Worm (Caenorhabditis elegans) whole organism, L1 larva: ENCODE measurements around the gene atg-18.

Source experiments
- C04F5.9 ChIP-seq: sonication (generic microtip); optimal IDR thresholded peaks from 2 replicates; lab custom pipeline; 2016; ENCODE audit warnings: missing genetic modification characterization, missing compliant biosample characterization
- C34B4.2 ChIP-seq: sonication (generic microtip); optimal IDR thresholded peaks from 2 replicates; lab custom pipeline; 2017; ENCODE audit warnings: mild to moderate bottlenecking, missing genetic modification characterization, missing compliant biosample characterization
- alr-1 ChIP-seq: fragments of 200-800 bp; sonication (Bioruptor generic); optimal IDR thresholded peaks from 2 replicates; lab custom pipeline; 2018; ENCODE audit warnings: borderline replicate concordance, mild to moderate bottlenecking, missing genetic modification characterization, missing compliant biosample characterization
- aly-2 ChIP-seq: fragments of 150-350 bp; optimal IDR thresholded peaks from 2 replicates; lab custom pipeline; 2014; ENCODE audit warnings: missing biosample characterization, missing genetic modification characterization
- ama-1 ChIP-seq: fragments of 150-350 bp; optimal IDR thresholded peaks from 2 replicates; lab custom pipeline; 2014
- blmp-1 ChIP-seq: fragments of 150-350 bp; optimal IDR thresholded peaks from 2 replicates; lab custom pipeline; 2014; ENCODE audit warnings: missing biosample characterization, missing genetic modification characterization
- ceh-82 ChIP-seq, 3 experiments: fragments of 150-350 bp in 1 of 3; sonication (generic microtip) in 2 of 3; optimal IDR thresholded peaks; 2 replicates each; lab custom pipeline; 2014 to 2017; ENCODE audit warnings: missing biosample characterization in 3 of 3, missing genetic modification characterization in 3 of 3
- ceh-88 ChIP-seq: fragments of 200-800 bp; sonication (Bioruptor generic); IDR thresholded peaks from 2 replicates; pipeline ENCODE4 v1.3.6; 2022; ENCODE audit warnings: missing genetic modification characterization, missing compliant biosample characterization
- efl-1 ChIP-seq, 4 experiments: fragments of 150-350 bp; optimal IDR thresholded peaks in 3 of 4; peaks in 1 of 4; 1 replicate in 1 of 4; 2 replicates in 3 of 4; lab custom pipeline; 2014; ENCODE audit warnings: missing biosample characterization in 2 of 4, missing genetic modification characterization in 2 of 4, missing genetic modification reagents in 2 of 4
- egl-13 ChIP-seq: sonication (generic microtip); optimal IDR thresholded peaks from 2 replicates; lab custom pipeline; 2016; ENCODE audit warnings: missing genotype, missing genetic modification reagents, missing genetic modification characterization, missing compliant biosample characterization
- elt-2 ChIP-seq: sonication (generic microtip); optimal IDR thresholded peaks from 2 replicates; lab custom pipeline; 2016; ENCODE audit warnings: missing genetic modification characterization, mild to moderate bottlenecking, inconsistent platforms, missing compliant biosample characterization, missing genetic modification reagents
- elt-3 ChIP-seq, 6 experiments: fragments of 150-350 bp in 1 of 6; sonication (generic microtip); optimal IDR thresholded peaks; 2 replicates each; lab custom pipeline; 2017 to 2018; ENCODE audit warnings: missing biosample characterization in 6 of 6, missing genetic modification characterization in 6 of 6, inconsistent platforms in 1 of 6
- fkh-10 ChIP-seq: sonication (generic microtip); optimal IDR thresholded peaks from 2 replicates; lab custom pipeline; 2017; ENCODE audit warnings: missing biosample characterization, missing genetic modification reagents, missing genetic modification characterization
- fkh-4 ChIP-seq: sonication (generic microtip); optimal IDR thresholded peaks from 2 replicates; lab custom pipeline; 2016; ENCODE audit warnings: missing compliant biosample characterization, missing genetic modification characterization, borderline replicate concordance
- fos-1 ChIP-seq: fragments of 150-350 bp; optimal IDR thresholded peaks from 2 replicates; lab custom pipeline; 2014; ENCODE audit warnings: missing biosample characterization, missing genetic modification characterization
- grh-1 ChIP-seq: fragments of 200-800 bp; sonication (Bioruptor generic); IDR thresholded peaks from 2 replicates; pipeline ENCODE4 v1.3.6; 2022; ENCODE audit warnings: missing genetic modification reagents, missing genetic modification characterization, missing compliant biosample characterization
- hlh-17 ChIP-seq: fragments of 200-800 bp; sonication (Bioruptor generic); optimal IDR thresholded peaks from 2 replicates; lab custom pipeline; 2018; ENCODE audit warnings: missing genetic modification characterization, mild to moderate bottlenecking, missing compliant biosample characterization, moderate library complexity, borderline replicate concordance
- isw-1 ChIP-seq: fragments of 200-800 bp; sonication (Bioruptor generic); IDR thresholded peaks from 2 replicates; pipeline ENCODE4 v1.3.6; 2022; ENCODE audit warnings: missing genetic modification characterization, missing compliant biosample characterization
- lin-13 ChIP-seq: fragments of 150-350 bp; optimal IDR thresholded peaks from 2 replicates; lab custom pipeline; 2014; ENCODE audit warnings: missing biosample characterization, missing genetic modification reagents, missing genetic modification characterization
- lin-14 ChIP-seq: fragments of 200-800 bp; sonication (Bioruptor generic); optimal IDR thresholded peaks from 2 replicates; lab custom pipeline; 2018; ENCODE audit warnings: mild to moderate bottlenecking, missing genetic modification characterization, moderate library complexity, missing compliant biosample characterization
- lin-35 ChIP-seq, 2 experiments: fragments of 150-350 bp; optimal IDR thresholded peaks; 2 replicates each; lab custom pipeline; 2014; ENCODE audit warnings: missing biosample characterization in 2 of 2, missing genetic modification characterization in 2 of 2, missing genetic modification reagents in 2 of 2
- mep-1 ChIP-seq: fragments of 150-350 bp; optimal IDR thresholded peaks from 2 replicates; lab custom pipeline; 2014; ENCODE audit warnings: missing biosample characterization, missing genetic modification characterization
- nhr-19 ChIP-seq: fragments of 200-800 bp; sonication (Bioruptor generic); conservative IDR thresholded peaks from 2 replicates; pipeline ENCODE4 v1.3.6; 2022; ENCODE audit warnings: missing genetic modification characterization, missing compliant biosample characterization
- nhr-20 ChIP-seq: sonication (generic microtip); optimal IDR thresholded peaks from 2 replicates; lab custom pipeline; 2016; ENCODE audit warnings: mild to moderate bottlenecking, missing genetic modification characterization, missing compliant biosample characterization
- nhr-47 ChIP-seq: sonication (generic microtip); optimal IDR thresholded peaks from 2 replicates; lab custom pipeline; 2016; ENCODE audit warnings: mild to moderate bottlenecking, missing genetic modification characterization, moderate library complexity, missing compliant biosample characterization
- nhr-71 ChIP-seq: sonication (generic microtip); optimal IDR thresholded peaks from 2 replicates; lab custom pipeline; 2016; ENCODE audit warnings: mild to moderate bottlenecking, missing genetic modification characterization, moderate library complexity, missing compliant biosample characterization
- nhr-77 ChIP-seq: fragments of 150-350 bp; optimal IDR thresholded peaks from 2 replicates; lab custom pipeline; 2014; ENCODE audit warnings: missing biosample characterization, missing genetic modification characterization
- nhr-85 ChIP-seq: sonication (generic microtip); peaks from one replicate; lab custom pipeline; 2016; ENCODE audit warnings: missing genetic modification characterization, inconsistent platforms, missing compliant biosample characterization
- nhr-90 ChIP-seq: sonication (generic microtip); optimal IDR thresholded peaks from 2 replicates; lab custom pipeline; 2016; ENCODE audit warnings: mild to moderate bottlenecking, missing genetic modification characterization, missing compliant biosample characterization; ENCODE audit not compliant: poor library complexity
- pag-3 ChIP-seq: sonication (generic microtip); optimal IDR thresholded peaks from 2 replicates; lab custom pipeline; 2017; ENCODE audit warnings: missing genetic modification characterization, mild to moderate bottlenecking, missing compliant biosample characterization, antibody characterized with exemption, borderline replicate concordance; ENCODE audit not compliant: insufficient read depth
- pax-3 ChIP-seq: fragments of 200-800 bp; sonication (Bioruptor generic); optimal IDR thresholded peaks from 2 replicates; lab custom pipeline; 2018; ENCODE audit warnings: mild to moderate bottlenecking, missing genetic modification characterization, moderate library complexity, missing compliant biosample characterization
- rnt-1 ChIP-seq: sonication (generic microtip); optimal IDR thresholded peaks from 2 replicates; lab custom pipeline; 2016; ENCODE audit warnings: mild to moderate bottlenecking, missing genetic modification characterization, moderate library complexity, missing compliant biosample characterization
- snu-23 ChIP-seq: sonication (generic microtip); optimal IDR thresholded peaks from 2 replicates; lab custom pipeline; 2016; ENCODE audit warnings: missing genetic modification characterization, missing compliant biosample characterization
- sptf-1 ChIP-seq: fragments of 150-350 bp; optimal IDR thresholded peaks from 2 replicates; lab custom pipeline; 2014; ENCODE audit warnings: missing biosample characterization, missing genetic modification characterization
- tlp-1 ChIP-seq: fragments of 150-350 bp; optimal IDR thresholded peaks from 2 replicates; lab custom pipeline; 2014; ENCODE audit warnings: missing biosample characterization, missing genetic modification characterization
- unc-130 ChIP-seq: fragments of 150-350 bp; optimal IDR thresholded peaks from 2 replicates; lab custom pipeline; 2017; ENCODE audit warnings: missing biosample characterization, missing genetic modification characterization, inconsistent platforms
- unc-62 ChIP-seq: fragments of 150-350 bp; optimal IDR thresholded peaks from 2 replicates; lab custom pipeline; 2014; ENCODE audit warnings: missing biosample characterization, missing genetic modification reagents, missing genetic modification characterization
- unc-86 ChIP-seq: sonication (generic microtip); optimal IDR thresholded peaks from 2 replicates; lab custom pipeline; 2016; ENCODE audit warnings: missing genetic modification characterization, missing compliant biosample characterization
- xbp-1 ChIP-seq: sonication (generic microtip); optimal IDR thresholded peaks from 2 replicates; lab custom pipeline; 2016; ENCODE audit warnings: missing genetic modification characterization, missing compliant biosample characterization
- ztf-11 ChIP-seq, 2 experiments: sonication (generic microtip); optimal IDR thresholded peaks; 2 replicates each; lab custom pipeline; 2016 to 2017; ENCODE audit warnings: missing genetic modification characterization in 2 of 2, missing biosample characterization in 1 of 2, missing compliant biosample characterization in 1 of 2

The atg-18 gene

DNA sequence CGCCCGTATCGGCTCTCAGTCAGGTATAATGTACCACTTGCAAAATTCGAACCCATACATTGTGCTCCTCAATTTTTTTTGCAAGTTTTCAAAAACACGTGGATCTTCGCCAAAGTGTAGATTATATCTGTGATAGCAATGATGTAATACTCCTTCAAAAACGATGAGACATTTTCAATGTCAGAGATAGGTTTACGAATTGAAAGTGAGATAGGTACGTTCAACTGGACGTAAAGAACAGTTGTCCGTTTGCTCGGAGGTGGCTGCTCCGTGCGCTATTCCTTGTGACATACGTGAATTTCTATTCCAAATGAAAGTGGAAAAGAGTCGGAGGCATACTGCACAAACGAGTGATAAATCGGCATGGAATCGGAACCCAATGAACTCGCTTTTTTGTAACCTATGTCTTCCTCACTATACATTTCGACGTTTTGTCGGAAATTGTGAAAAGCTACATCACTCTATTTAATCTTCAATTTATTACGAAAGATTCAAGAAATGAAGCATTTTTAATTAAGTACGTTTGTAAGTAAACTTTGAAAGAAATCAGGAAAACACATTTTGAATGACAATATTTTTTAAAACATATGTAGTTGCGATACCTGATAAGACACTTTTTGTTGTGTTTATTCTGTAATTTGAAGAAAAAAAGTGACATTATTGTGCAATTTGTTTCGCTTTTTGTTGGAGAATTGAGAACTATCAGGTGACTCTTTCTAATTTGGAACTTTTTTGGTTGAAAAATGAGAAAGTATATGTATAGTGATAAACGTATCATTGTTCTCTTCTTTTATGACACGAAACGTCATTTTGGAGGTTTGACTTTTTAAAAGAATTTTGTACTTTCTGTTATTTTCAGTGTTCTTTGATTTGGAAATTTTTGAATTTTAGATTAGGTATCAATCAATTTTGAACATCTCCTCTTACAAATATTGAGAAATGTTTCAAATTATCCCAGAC is 23.6 kb upstream of the atg-18 start:
- no peak for TF ChIP-seq nhr-47 (tag; lab: Kevin White, UChicago)
- TF ChIP-seq fkh-10 (GFP tag; lab: Kevin White, UChicago), result no peak
- TF ChIP-seq unc-86 (tag; lab: Kevin White, UChicago), result no peak
- TF ChIP-seq aly-2 (tag; lab: Kevin White, UChicago), result no peak
- peak in 1 of 2 experiments; percentile 48 for TF ChIP-seq lin-35 (GFP tag; optimal IDR thresholded peaks at IDR 0.05; lab: Kevin White, UChicago)
- TF ChIP-seq lin-14, result peak; percentile 70
- no peak for TF ChIP-seq elt-3 (tag; optimal IDR thresholded peaks at IDR 0.05; lab: Kevin White, UChicago)
- TF ChIP-seq ceh-82 (tag; optimal IDR thresholded peaks at IDR 0.05; lab: Kevin White, UChicago), result no peak
- TF ChIP-seq elt-2 (tag; lab: Kevin White, UChicago), result peak; percentile 41
- TF ChIP-seq ama-1 (lab: Kevin White, UChicago), result no peak
- TF ChIP-seq rnt-1 (tag; lab: Kevin White, UChicago), result peak; percentile 31
- no peak for TF ChIP-seq egl-13 (tag; lab: Kevin White, UChicago)
- TF ChIP-seq ztf-11 (tag; optimal IDR thresholded peaks at IDR 0.05; lab: Kevin White, UChicago), result no peak
- no peak for TF ChIP-seq unc-130 (tag; lab: Kevin White, UChicago)
- TF ChIP-seq, all 84 proteins: peak for 4

- TF ChIP-seq isw-1 (GFP tag; lab: Robert Waterston, UW) (no peak), grh-1 (GFP tag; lab: Robert Waterston, UW) (no peak), nhr-20 (tag; lab: Kevin White, UChicago) (peak; percentile 23), sptf-1 (tag; lab: Kevin White, UChicago) (no peak), elt-3 (tag; optimal IDR thresholded peaks at IDR 0.05; lab: Kevin White, UChicago) (peak in 4 of 6 experiments; percentile 8 to 88 (median 58)), nhr-19 (GFP tag; lab: Robert Waterston, UW) (peak; percentile 20; the same call in 1 of the 2 replicates), tlp-1 (tag; lab: Kevin White, UChicago) (peak; percentile 10), rnt-1 (tag; lab: Kevin White, UChicago) (peak; percentile 47), elt-2 (tag; lab: Kevin White, UChicago) (peak; percentile 18), lin-13 (GFP tag; lab: Kevin White, UChicago) (no peak), lin-35 (GFP tag; optimal IDR thresholded peaks at IDR 0.05; lab: Kevin White, UChicago) (peak in 1 of 2 experiments; percentile 5), nhr-90 (tag; lab: Kevin White, UChicago) (peak; percentile 33), nhr-71 (tag; lab: Kevin White, UChicago) (peak; percentile 34), blmp-1 (tag; lab: Kevin White, UChicago) (peak; percentile 86), nhr-85 (tag; lab: Kevin White, UChicago) (peak; percentile 93)
These were observed 22.1 kb upstream of the atg-18 start for ce11 chrV:8653080-8653821.

DNA sequence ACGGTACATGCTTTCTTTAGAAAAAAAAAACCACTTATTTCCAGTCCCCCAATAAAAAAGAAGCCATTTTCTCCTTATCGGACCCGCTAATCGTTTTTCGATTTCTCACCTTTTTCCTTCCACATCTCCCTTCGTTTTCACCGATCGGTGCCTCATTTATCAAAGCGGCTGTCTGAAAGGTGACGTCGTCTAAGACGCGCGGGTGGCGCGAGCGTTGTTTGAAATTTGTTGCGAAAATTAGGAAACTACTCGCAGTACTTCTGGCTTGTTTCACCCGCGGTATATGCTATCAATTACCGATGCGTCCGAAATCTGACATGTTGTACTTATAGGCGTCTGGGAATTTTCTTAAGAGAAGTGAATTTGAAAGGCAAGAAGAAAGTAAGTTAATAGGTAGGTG is 21.1 kb upstream of the atg-18 start:
- TF ChIP-seq elt-3 (tag; optimal IDR thresholded peaks at IDR 0.05; lab: Kevin White, UChicago) (peak in 1 of 6 experiments; percentile 14), lin-14 (peak; percentile 58), nhr-85 (tag; lab: Kevin White, UChicago) (peak; percentile 92), unc-62 (GFP tag; lab: Kevin White, UChicago) (no peak), fos-1 (tag; lab: Kevin White, UChicago) (no peak), mep-1 (tag; lab: Kevin White, UChicago) (peak; percentile 18), pax-3 (tag; lab: Kevin White, UChicago) (no peak), nhr-20 (tag; lab: Kevin White, UChicago) (peak; percentile 43), lin-13 (GFP tag; lab: Kevin White, UChicago) (no peak), ceh-88 (no peak), efl-1 (optimal IDR thresholded peaks at IDR 0.05; lab: Kevin White, UChicago) (no peak), efl-1 (GFP tag; optimal IDR thresholded peaks at IDR 0.05 in 1 of 2; lab: Kevin White, UChicago) (no peak), nhr-71 (tag; lab: Kevin White, UChicago) (peak; percentile 22), C34B4.2 (tag; lab: Kevin White, UChicago) (no peak), blmp-1 (tag; lab: Kevin White, UChicago) (peak; percentile 82), hlh-17 (GFP tag; lab: Kevin White, UChicago) (no peak), rnt-1 (tag; lab: Kevin White, UChicago) (peak; percentile 38), grh-1 (GFP tag; lab: Robert Waterston, UW) (0 out of 2 replicates have a peak, but pooled peaks have one; percentile 6), nhr-77 (no peak), xbp-1 (tag; lab: Kevin White, UChicago) (peak; percentile 54), aly-2 (tag; lab: Kevin White, UChicago) (no peak), alr-1 (tag; lab: Kevin White, UChicago) (no peak), C04F5.9 (tag; lab: Kevin White, UChicago) (no peak), snu-23 (GFP tag; lab: Kevin White, UChicago) (peak; percentile 32), fkh-4 (tag; lab: Kevin White, UChicago) (no peak), ama-1 (lab: Kevin White, UChicago) (no peak), pag-3 (tag; lab: Kevin White, UChicago) (no peak)
